Worm (Caenorhabditis elegans) whole organism, L4 larva: ENCODE results near the gene btbd-10.

Source experiments
- D1046.2 ChIP-seq: fragments of 200-800 bp; sonication (Bioruptor generic); IDR thresholded peaks from 2 replicates; pipeline ENCODE4 v1.3.6; 2022; ENCODE audit warnings: missing genetic modification characterization, missing compliant biosample characterization
- F37D6.2 ChIP-seq: sonication (generic microtip); optimal IDR thresholded peaks from 2 replicates; lab custom pipeline; 2016; ENCODE audit warnings: mild to moderate bottlenecking, missing genetic modification characterization, missing compliant biosample characterization
- R02D3.7 ChIP-seq: fragments of 150-350 bp; sonication (generic microtip); optimal IDR thresholded peaks from 3 replicates; lab custom pipeline; 2014; ENCODE audit warnings: missing biosample characterization, missing genetic modification characterization
- Y48G9A.11 ChIP-seq: fragments of 200-800 bp; sonication (Bioruptor generic); IDR thresholded peaks from 2 replicates; pipeline ENCODE4 v1.3.6; 2022; ENCODE audit warnings: missing genetic modification reagents, missing genetic modification characterization, missing compliant biosample characterization
- aha-1 ChIP-seq: fragments of 150-350 bp; peaks from one replicate; lab custom pipeline; 2014; ENCODE audit warnings: missing biosample characterization, missing genetic modification characterization
- aly-2 ChIP-seq: sonication (generic microtip); optimal IDR thresholded peaks from 2 replicates; lab custom pipeline; 2018; ENCODE audit warnings: missing biosample characterization, missing genetic modification characterization
- ama-1 ChIP-seq: fragments of 150-350 bp; optimal IDR thresholded peaks from 2 replicates; lab custom pipeline; 2014; ENCODE audit warnings: inconsistent platforms, mixed read lengths
- arid-1 ChIP-seq: fragments of 200-800 bp; sonication (Bioruptor generic); conservative IDR thresholded peaks from 2 replicates; pipeline ENCODE4 v1.3.6; 2022; ENCODE audit warnings: missing genetic modification reagents, missing genetic modification characterization, missing compliant biosample characterization
- attf-4 ChIP-seq: sonication (generic microtip); optimal IDR thresholded peaks from 3 replicates; lab custom pipeline; 2017; ENCODE audit warnings: missing biosample characterization, missing genetic modification characterization
- cey-2 ChIP-seq: sonication (generic microtip); optimal IDR thresholded peaks from 3 replicates; lab custom pipeline; 2017; ENCODE audit warnings: missing genetic modification characterization, mild to moderate bottlenecking, missing compliant biosample characterization, antibody characterized with exemption, borderline replicate concordance; ENCODE audit not compliant: insufficient read depth
- daf-16 ChIP-seq, 3 experiments: sonication (generic microtip); optimal IDR thresholded peaks; 2 replicates each; lab custom pipeline; 2016 to 2017; ENCODE audit warnings: missing genetic modification characterization in 3 of 3, missing genetic modification reagents in 3 of 3, mild to moderate bottlenecking in 2 of 3, missing compliant biosample characterization in 2 of 3, missing biosample characterization in 1 of 3, moderate library complexity in 1 of 3
- dpl-1 ChIP-seq: fragments of 150-350 bp; optimal IDR thresholded peaks from 2 replicates; lab custom pipeline; 2014; ENCODE audit warnings: missing biosample characterization, missing genetic modification reagents, missing genetic modification characterization
- dve-1 ChIP-seq: sonication (generic microtip); optimal IDR thresholded peaks from 2 replicates; lab custom pipeline; 2017; ENCODE audit warnings: antibody characterized with exemption, mild to moderate bottlenecking, missing genetic modification characterization, missing compliant biosample characterization; ENCODE audit not compliant: insufficient read depth
- egl-43 ChIP-seq: fragments of 200-800 bp; sonication (Bioruptor generic); IDR thresholded peaks from 2 replicates; pipeline ENCODE4 v1.3.6; 2022; ENCODE audit warnings: missing genetic modification reagents, missing genetic modification characterization, missing compliant biosample characterization
- fkh-10 ChIP-seq: fragments of 150-350 bp; optimal IDR thresholded peaks from 2 replicates; lab custom pipeline; 2014; ENCODE audit warnings: missing biosample characterization, missing genetic modification reagents, missing genetic modification characterization
- jun-1 ChIP-seq: fragments of 150-350 bp; optimal IDR thresholded peaks from 2 replicates; lab custom pipeline; 2014; ENCODE audit warnings: missing biosample characterization, missing genetic modification reagents, missing genetic modification characterization
- lim-7 ChIP-seq: fragments of 200-800 bp; sonication (Bioruptor generic); IDR thresholded peaks from 2 replicates; pipeline ENCODE4 v1.3.6; 2022; ENCODE audit warnings: missing genetic modification characterization, missing compliant biosample characterization
- lin-1 ChIP-seq: fragments of 200-800 bp; sonication (Bioruptor generic); IDR thresholded peaks from 2 replicates; pipeline ENCODE4 v1.3.6; 2022; ENCODE audit warnings: missing genetic modification reagents, missing genetic modification characterization, missing compliant biosample characterization
- lin-15B ChIP-seq: fragments of 150-350 bp; sonication (generic microtip); optimal IDR thresholded peaks from 3 replicates; lab custom pipeline; 2014; ENCODE audit warnings: missing biosample characterization, missing genetic modification characterization
- lin-38 ChIP-seq: fragments of 200-800 bp; sonication (Bioruptor generic); IDR thresholded peaks from 2 replicates; pipeline ENCODE4 v1.3.6; 2022; ENCODE audit warnings: missing genetic modification reagents, missing genetic modification characterization, missing compliant biosample characterization
- madf-5 ChIP-seq, 2 experiments: fragments of 200-800 bp; sonication (Bioruptor generic); IDR thresholded peaks; 2 replicates each; pipeline ENCODE4 v1.3.6; 2022; ENCODE audit warnings: missing compliant biosample characterization in 2 of 2, missing genetic modification characterization in 2 of 2
- madf-9 ChIP-seq: fragments of 200-800 bp; sonication (Bioruptor generic); conservative IDR thresholded peaks from 2 replicates; pipeline ENCODE4 v1.3.6; 2022; ENCODE audit warnings: missing genetic modification reagents, missing genetic modification characterization, missing compliant biosample characterization
- mdl-1 ChIP-seq, 2 experiments: fragments of 150-350 bp in 1 of 2; sonication (generic microtip) in 1 of 2; optimal IDR thresholded peaks; 2 replicates each; lab custom pipeline; 2014 to 2017; ENCODE audit warnings: missing biosample characterization in 2 of 2, missing genetic modification characterization in 2 of 2
- mdt-29 ChIP-seq: fragments of 200-800 bp; sonication (Bioruptor generic); IDR thresholded peaks from 2 replicates; pipeline ENCODE4 v1.3.6; 2022; ENCODE audit warnings: missing genetic modification reagents, missing genetic modification characterization, missing compliant biosample characterization
- mep-1 ChIP-seq: fragments of 150-350 bp; sonication (generic microtip); optimal IDR thresholded peaks from 3 replicates; lab custom pipeline; 2014; ENCODE audit warnings: missing biosample characterization, missing genetic modification characterization
- mes-2 ChIP-seq: sonication (generic microtip); optimal IDR thresholded peaks from 2 replicates; lab custom pipeline; 2016; ENCODE audit warnings: missing genotype, mild to moderate bottlenecking, missing genetic modification characterization, missing compliant biosample characterization; ENCODE audit not compliant: poor library complexity, severe bottlenecking
- mxl-3 ChIP-seq: fragments of 200-800 bp; sonication (Bioruptor generic); optimal IDR thresholded peaks from 2 replicates; lab custom pipeline; 2018; ENCODE audit warnings: mild to moderate bottlenecking, missing genetic modification characterization, missing compliant biosample characterization
- nhr-102 ChIP-seq: sonication (generic microtip); optimal IDR thresholded peaks from 2 replicates; lab custom pipeline; 2016; ENCODE audit warnings: mild to moderate bottlenecking, missing genetic modification characterization, moderate library complexity, missing compliant biosample characterization
- nhr-11 ChIP-seq: fragments of 150-350 bp; optimal IDR thresholded peaks from 2 replicates; lab custom pipeline; 2014; ENCODE audit warnings: missing biosample characterization, missing genetic modification characterization
- nhr-111 ChIP-seq: fragments of 200-800 bp; sonication (Bioruptor generic); optimal IDR thresholded peaks from 2 replicates; lab custom pipeline; 2018; ENCODE audit warnings: mild to moderate bottlenecking, missing genetic modification characterization, missing compliant biosample characterization
- nhr-25 ChIP-seq: sonication (generic microtip); optimal IDR thresholded peaks from 2 replicates; lab custom pipeline; 2017; ENCODE audit warnings: missing genetic modification characterization, mild to moderate bottlenecking, missing compliant biosample characterization, antibody characterized with exemption, moderate library complexity, borderline replicate concordance; ENCODE audit not compliant: insufficient read depth
- nhr-28 ChIP-seq: fragments of 150-350 bp; optimal IDR thresholded peaks from 2 replicates; lab custom pipeline; 2014; ENCODE audit warnings: missing biosample characterization, missing genetic modification characterization
- nhr-77 ChIP-seq: fragments of 150-350 bp; optimal IDR thresholded peaks from 2 replicates; lab custom pipeline; 2014; ENCODE audit warnings: missing biosample characterization, missing genetic modification characterization
- rbr-2 ChIP-seq: sonication (generic microtip); optimal IDR thresholded peaks from 2 replicates; lab custom pipeline; 2016; ENCODE audit warnings: missing genotype, missing genetic modification characterization, missing compliant biosample characterization
- sdz-12 ChIP-seq: fragments of 200-800 bp; sonication (Bioruptor generic); optimal IDR thresholded peaks from 2 replicates; lab custom pipeline; 2018; ENCODE audit warnings: mild to moderate bottlenecking, missing genetic modification characterization, missing compliant biosample characterization
- snpc-1.2 ChIP-seq: fragments of 200-800 bp; sonication (Bioruptor generic); IDR thresholded peaks from 2 replicates; pipeline ENCODE4 v1.3.6; 2022; ENCODE audit warnings: missing genetic modification reagents, missing genetic modification characterization, missing compliant biosample characterization
- snpc-4 ChIP-seq: fragments of 150-350 bp; optimal IDR thresholded peaks from 2 replicates; lab custom pipeline; 2014; ENCODE audit warnings: missing biosample characterization, missing genetic modification characterization
- tag-97 ChIP-seq: fragments of 200-800 bp; sonication (Bioruptor generic); IDR thresholded peaks from 2 replicates; pipeline ENCODE4 v1.3.6; 2022; ENCODE audit warnings: missing genetic modification characterization, missing compliant biosample characterization
- unc-130 ChIP-seq: sonication (generic microtip); optimal IDR thresholded peaks from 2 replicates; lab custom pipeline; 2016; ENCODE audit warnings: missing genetic modification reagents, missing genetic modification characterization, missing compliant biosample characterization
- unc-39 ChIP-seq: sonication (generic microtip); optimal IDR thresholded peaks from 2 replicates; lab custom pipeline; 2017; ENCODE audit warnings: missing biosample characterization, missing genetic modification characterization
- unc-62 ChIP-seq, 3 experiments: fragments of 150-350 bp in 1 of 3; sonication (generic microtip); optimal IDR thresholded peaks in 2 of 3; peaks in 1 of 3; 1 replicate in 1 of 3; 2 replicates in 2 of 3; lab custom pipeline; 2014 to 2017; ENCODE audit warnings: missing biosample characterization in 3 of 3, missing genetic modification characterization in 3 of 3, missing genetic modification reagents in 3 of 3, missing genotype in 1 of 3
- zip-2 ChIP-seq: fragments of 150-350 bp; optimal IDR thresholded peaks from 2 replicates; lab custom pipeline; 2014; ENCODE audit warnings: missing biosample characterization, missing genetic modification characterization

The btbd-10 gene

ce11 chrII:4953289-4953688 is 48.5 kb downstream of the btbd-10 start, which contains the start of gene ndx-3:
ndx-3 (plus strand) TSS chrII:4953589.
- TF ChIP-seq nhr-25 (tag; lab: Kevin White, UChicago) (no peak), nhr-11 (tag; lab: Kevin White, UChicago) (no peak), D1046.2 (GFP tag; lab: Robert Waterston, UW) (no peak), ama-1 (no peak), sdz-12 (GFP tag; lab: Kevin White, UChicago) (no peak), lin-1 (no peak), mes-2 (tag; lab: Kevin White, UChicago) (no peak), R02D3.7 (no peak), fkh-10 (GFP tag; lab: Kevin White, UChicago) (no peak), dpl-1 (GFP tag; lab: Kevin White, UChicago) (no peak), lim-7 (GFP tag; lab: Robert Waterston, UW) (no peak), F37D6.2 (tag; lab: Kevin White, UChicago) (no peak), aly-2 (no peak), lin-15B (tag; lab: Kevin White, UChicago) (no peak), madf-9 (GFP tag; lab: Robert Waterston, UW) (no peak), unc-130 (GFP tag; lab: Kevin White, UChicago) (no peak)

DNA sequence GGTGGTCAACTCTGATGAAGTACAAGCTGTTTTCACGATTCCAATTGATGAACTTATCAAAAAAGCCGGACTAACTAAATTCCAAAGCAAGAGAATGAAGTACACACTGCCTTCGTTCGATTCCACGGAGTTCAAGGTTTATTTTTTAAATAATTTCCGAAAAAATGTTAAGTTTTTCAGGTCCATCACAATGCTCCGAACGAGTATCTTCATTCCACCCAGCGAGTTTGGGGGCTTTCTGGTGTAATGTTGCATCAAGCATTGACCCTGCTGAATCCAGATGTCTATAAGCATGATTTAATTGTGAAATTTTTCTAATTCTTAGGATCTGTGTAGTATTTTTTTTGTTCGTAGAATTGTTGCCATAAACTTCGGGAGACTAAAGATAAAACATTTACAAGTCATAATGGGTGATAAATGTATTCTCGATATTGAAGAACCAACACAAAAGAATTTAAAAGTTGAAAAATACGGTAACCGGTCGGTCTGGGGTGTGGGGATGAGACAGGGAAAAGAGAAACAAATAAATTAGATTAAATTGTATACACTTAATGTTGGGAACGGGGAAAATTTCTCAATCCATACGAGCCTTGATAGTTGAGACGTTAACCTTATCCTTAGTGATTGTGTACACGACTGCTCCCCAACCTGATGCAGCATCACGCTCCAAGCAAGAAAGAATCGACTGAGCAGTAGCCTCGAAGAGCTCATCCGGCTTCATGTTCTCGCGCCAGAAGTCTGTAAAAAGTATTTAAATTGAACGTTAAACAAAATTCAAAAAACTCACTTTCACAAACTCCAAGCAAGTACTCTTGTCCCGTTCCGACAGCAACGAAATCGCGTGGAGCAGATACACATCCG is 49.5 kb downstream of the btbd-10 start:
- TF ChIP-seq nhr-28 (tag; lab: Kevin White, UChicago) (no peak), snpc-1.2 (GFP tag; lab: Robert Waterston, UW) (peak; percentile 25; the same call in 1 of the 2 replicates), lin-38 (GFP tag; lab: Robert Waterston, UW) (peak; percentile 54), aha-1 (tag; lab: Kevin White, UChicago) (peak; percentile 94), F37D6.2 (tag; lab: Kevin White, UChicago) (no peak), unc-62 (GFP tag; optimal IDR thresholded peaks at IDR 0.05 in 1 of 2; lab: Kevin White, UChicago) (peak in 1 of 2 experiments; percentile 62), unc-62 (tag; optimal IDR thresholded peaks at IDR 0.05; lab: Kevin White, UChicago) (no peak), nhr-111 (GFP tag; lab: Kevin White, UChicago) (no peak)

DNA sequence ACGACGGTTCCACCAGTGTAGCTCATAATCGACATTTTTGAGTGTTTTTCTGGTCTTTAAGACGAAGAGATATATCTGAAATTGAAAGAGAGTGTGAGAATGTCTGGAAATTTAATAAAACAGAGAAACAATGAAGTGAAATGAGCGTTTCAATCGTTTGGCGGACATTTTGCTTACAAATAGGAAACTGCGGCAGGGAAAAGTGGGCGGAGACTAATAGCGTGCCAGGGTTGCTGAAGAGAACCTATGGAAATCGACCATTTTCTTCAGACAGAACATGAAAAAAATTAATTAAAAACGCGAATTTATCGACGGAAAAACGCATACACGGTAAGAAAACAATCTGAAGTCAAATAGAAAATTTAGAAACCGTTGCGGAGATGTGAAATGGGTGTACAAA is 50.5 kb downstream of the btbd-10 start, which contains the start of gene pbs-3:
TSS of gene pbs-3 (minus strand) at position 75 of the 400 bp plus-strand sequence.
- TF ChIP-seq mdl-1 (tag; optimal IDR thresholded peaks at IDR 0.05; lab: Kevin White, UChicago) (peak in 1 of 2 experiments; percentile 5), nhr-11 (tag; lab: Kevin White, UChicago) (peak; percentile 50), mdt-29 (GFP tag; lab: Robert Waterston, UW) (no peak), daf-16 (GFP tag; optimal IDR thresholded peaks at IDR 0.05; lab: Kevin White, UChicago) (no peak), daf-16 (tag; optimal IDR thresholded peaks at IDR 0.05; lab: Kevin White, UChicago) (peak; percentile 35), rbr-2 (tag; lab: Kevin White, UChicago) (peak; percentile 2), attf-4 (tag; lab: Kevin White, UChicago) (no peak), tag-97 (GFP tag; lab: Robert Waterston, UW) (no peak), egl-43 (no peak), D1046.2 (GFP tag; lab: Robert Waterston, UW) (no peak), dve-1 (tag; lab: Kevin White, UChicago) (peak; percentile 66), madf-5 (GFP tag; IDR thresholded peaks at IDR 0.05; lab: Robert Waterston, UW) (0 out of 4 replicates have a peak, but pooled peaks of 1 of the 2 experiments have one; percentile 46), cey-2 (tag; lab: Kevin White, UChicago) (no peak), lim-7 (GFP tag; lab: Robert Waterston, UW) (no peak), dpl-1 (GFP tag; lab: Kevin White, UChicago) (peak; percentile 67), mxl-3 (GFP tag; lab: Kevin White, UChicago) (peak; percentile 12), zip-2 (tag; lab: Kevin White, UChicago) (no peak), mep-1 (peak; percentile 77), nhr-102 (tag; lab: Kevin White, UChicago) (no peak), aha-1 (tag; lab: Kevin White, UChicago) (no peak), ama-1 (peak; percentile 66), Y48G9A.11 (GFP tag; lab: Robert Waterston, UW) (0 out of 2 replicates have a peak, but pooled peaks have one; percentile 19), snpc-4 (tag; lab: Kevin White, UChicago) (no peak), lin-38 (GFP tag; lab: Robert Waterston, UW) (peak; percentile 77), mes-2 (tag; lab: Kevin White, UChicago) (peak; percentile 95), nhr-77 (tag; lab: Kevin White, UChicago) (peak; percentile 73), arid-1 (GFP tag; lab: Robert Waterston, UW) (no peak), nhr-28 (tag; lab: Kevin White, UChicago) (peak; percentile 62), jun-1 (no peak), unc-130 (GFP tag; lab: Kevin White, UChicago) (peak; percentile 83), unc-39 (tag; lab: Kevin White, UChicago) (no peak)
